Fruit fly (Drosophila melanogaster) Kc167 (cell line): ENCODE results near the gene CG33189.

Source experiments
- Myc ChIP-seq: fragments of >200 bp; optimal IDR thresholded peaks from 2 replicates; lab custom pipeline; 2017; ENCODE audit warnings: missing external identifiers
- h ChIP-seq: fragments of >200 bp; optimal IDR thresholded peaks from 3 replicates; lab custom pipeline; 2018; ENCODE audit warnings: missing external identifiers
- psq ChIP-seq: fragments of >200 bp; optimal IDR thresholded peaks from 2 replicates; lab custom pipeline; 2017; ENCODE audit warnings: missing external identifiers

dm6 chr3R:8741248-8741647 lies 39.3 kb downstream of the CG33189 start:
- TF ChIP-seq Myc (no peak), h (lab: Kevin White, UChicago) (no peak), psq (lab: Kevin White, UChicago) (no peak)
